Worm (Caenorhabditis elegans) whole organism, L2 larva: Measurements from ENCODE around the gene C28H8.2.

ENCODE experiments used
- Y55F3AM.14 ChIP-seq: fragments of 200-800 bp; sonication (Bioruptor generic); optimal IDR thresholded peaks from 2 replicates; lab custom pipeline; 2018; ENCODE audit warnings: mild to moderate bottlenecking, missing genetic modification characterization, missing compliant biosample characterization
- ZK546.5 ChIP-seq: sonication (generic microtip); optimal IDR thresholded peaks from 2 replicates; lab custom pipeline; 2017; ENCODE audit warnings: missing biosample characterization, missing genetic modification characterization
- ceh-82 ChIP-seq: fragments of 150-350 bp; optimal IDR thresholded peaks from 2 replicates; lab custom pipeline; 2014; ENCODE audit warnings: missing biosample characterization, missing genetic modification characterization
- dmd-4 ChIP-seq: sonication (generic microtip); optimal IDR thresholded peaks from 2 replicates; lab custom pipeline; 2017; ENCODE audit warnings: missing biosample characterization, missing genetic modification characterization
- lsy-2 ChIP-seq, 2 experiments: fragments of 150-350 bp in 1 of 2; sonication (generic microtip) in 1 of 2; optimal IDR thresholded peaks; 2 replicates each; lab custom pipeline; 2014 to 2017; ENCODE audit warnings: missing biosample characterization in 2 of 2, missing genetic modification characterization in 2 of 2
- nhr-11 ChIP-seq: fragments of 150-350 bp; optimal IDR thresholded peaks from 2 replicates; lab custom pipeline; 2014; ENCODE audit warnings: missing biosample characterization, missing genetic modification characterization
- nhr-237 ChIP-seq: fragments of 150-350 bp; optimal IDR thresholded peaks from 2 replicates; lab custom pipeline; 2014; ENCODE audit warnings: missing biosample characterization, missing genetic modification characterization
- nhr-77 ChIP-seq: fragments of 150-350 bp; optimal IDR thresholded peaks from 2 replicates; lab custom pipeline; 2014; ENCODE audit warnings: missing biosample characterization, missing genetic modification characterization

DNA sequence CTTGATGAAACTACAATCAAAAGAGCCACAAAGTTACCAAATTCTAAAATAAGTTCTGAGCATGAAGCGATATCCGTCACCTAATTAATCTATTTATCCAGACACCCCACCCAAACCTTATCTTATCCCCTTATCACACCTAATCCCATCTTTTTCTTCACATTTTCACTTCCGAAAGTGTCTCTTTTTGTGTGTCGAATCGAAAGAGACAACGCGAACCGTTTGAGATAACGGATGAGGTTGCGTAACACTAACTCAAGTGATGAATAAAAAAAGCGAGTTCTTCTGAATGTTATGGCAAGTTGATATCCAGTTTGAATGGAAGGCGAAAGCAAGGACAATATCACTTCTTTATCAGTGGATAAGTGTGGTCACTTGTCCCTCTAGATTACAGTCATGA lies 36.6 kb upstream of the C28H8.2 start:
- TF ChIP-seq nhr-77 (no peak), ZK546.5 (no peak), lsy-2 (tag; optimal IDR thresholded peaks at IDR 0.05; lab: Kevin White, UChicago) (no peak), nhr-11 (no peak), ceh-82 (tag; lab: Kevin White, UChicago) (no peak), Y55F3AM.14 (GFP tag; lab: Kevin White, UChicago) (no peak), nhr-237 (tag; lab: Kevin White, UChicago) (no peak), dmd-4 (no peak)
